Worm (Caenorhabditis elegans): ENCODE results near the gene mxl-3.

The mxl-3 gene

DNA sequence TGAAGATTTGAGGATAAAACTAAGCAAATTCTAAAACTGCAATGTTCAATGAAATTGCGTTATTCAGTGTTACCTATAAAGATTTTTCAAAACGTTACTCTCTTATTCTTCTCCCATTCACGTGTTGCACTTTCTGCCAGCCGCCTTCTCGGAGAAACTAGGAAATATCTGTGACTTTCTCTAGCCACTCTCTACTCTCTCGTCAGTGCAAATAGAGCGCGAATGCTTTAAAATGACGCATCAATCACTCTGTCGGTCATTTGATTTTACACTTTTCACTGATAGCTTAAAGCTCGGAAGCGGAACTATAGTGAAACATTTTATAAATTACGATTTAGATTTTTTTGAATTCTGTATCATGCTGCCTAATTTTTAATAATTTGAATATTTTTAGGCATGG lies 21.7 kb downstream of the mxl-3 start:
- TF ChIP-seq ekl-4 (GFP tag; IDR thresholded peaks at IDR 0.05): 0 out of 2 replicates have a peak, but pooled peaks have one; percentile 13
- no peak for TF ChIP-seq sptf-2 (GFP tag; optimal IDR thresholded peaks at IDR 0.05)
- no peak for TF ChIP-seq hrde-1 (tag; optimal IDR thresholded peaks at IDR 0.05; ENCODE audit: borderline replicate concordance)
- no peak for TF ChIP-seq T07F8.4 (tag; optimal IDR thresholded peaks at IDR 0.05)
- TF ChIP-seq K12H6.12 (tag; optimal IDR thresholded peaks at IDR 0.05): peak; percentile 45
- peak; percentile 45 for TF ChIP-seq lin-40 (tag; optimal IDR thresholded peaks at IDR 0.05)
- 0 out of 2 replicates have a peak, but pooled peaks have one; percentile 32 for TF ChIP-seq K11D2.4 (GFP tag; IDR thresholded peaks at IDR 0.05)
- peak; percentile 36 for TF ChIP-seq unc-62 (GFP tag; optimal IDR thresholded peaks at IDR 0.05)
- peak; percentile 37 for TF ChIP-seq tbp1 (GFP tag; optimal IDR thresholded peaks at IDR 0.05)
- no peak for TF ChIP-seq rec-8 (tag; optimal IDR thresholded peaks at IDR 0.05)
- no peak for TF ChIP-seq snpc-3.4 (tag; optimal IDR thresholded peaks at IDR 0.05)
- no peak for TF ChIP-seq ama-1 (optimal IDR thresholded peaks at IDR 0.05)
- no peak for TF ChIP-seq ama-1 (GFP tag; optimal IDR thresholded peaks at IDR 0.05)
- no peak for TF ChIP-seq aptf-3 (GFP tag; IDR thresholded peaks at IDR 0.05)
- TF ChIP-seq nhr-80 (tag; optimal IDR thresholded peaks at IDR 0.05): peak; percentile 63
- TF ChIP-seq F23B12.7 (tag; optimal IDR thresholded peaks at IDR 0.05; ENCODE audit: insufficient read depth): peak; percentile 18
- TF ChIP-seq attf-5 (GFP tag; optimal IDR thresholded peaks at IDR 0.05): peak; percentile 62
- peak; percentile 54 for TF ChIP-seq somi-1 (GFP tag; optimal IDR thresholded peaks at IDR 0.05)
- TF ChIP-seq nhr-120 (GFP tag; IDR thresholded peaks at IDR 0.05): no peak
- peak; percentile 14 for TF ChIP-seq ceh-27 (GFP tag; optimal IDR thresholded peaks at IDR 0.05)
- 0 out of 2 replicates have a peak, but pooled peaks have one; percentile 23 for TF ChIP-seq dox-1 (GFP tag; IDR thresholded peaks at IDR 0.05)
- TF ChIP-seq cebp-1 (GFP tag; IDR thresholded peaks at IDR 0.05): no peak
- peak; percentile 52 for TF ChIP-seq cebp-1 (tag; optimal IDR thresholded peaks at IDR 0.05)
- peak; percentile 25 for TF ChIP-seq atf-7 (tag; optimal IDR thresholded peaks at IDR 0.05)
- TF ChIP-seq lin-54 (GFP tag; optimal IDR thresholded peaks at IDR 0.05): no peak
- no peak for TF ChIP-seq repo-1 (tag; optimal IDR thresholded peaks at IDR 0.05)
- no peak for TF ChIP-seq Y79H2A.3 (GFP tag; conservative IDR thresholded peaks at IDR 0.05)
- TF ChIP-seq mcd-1 (GFP tag; IDR thresholded peaks at IDR 0.05): peak; percentile 76
- no peak for TF ChIP-seq gei-17 (GFP tag; optimal IDR thresholded peaks at IDR 0.05)
- peak; percentile 67 for TF ChIP-seq hmg-1.2 (GFP tag; IDR thresholded peaks at IDR 0.05)
- peak; percentile 44 for TF ChIP-seq ZK185.1 (tag; optimal IDR thresholded peaks at IDR 0.05; ENCODE audit: poor library complexity, severe bottlenecking)

DNA sequence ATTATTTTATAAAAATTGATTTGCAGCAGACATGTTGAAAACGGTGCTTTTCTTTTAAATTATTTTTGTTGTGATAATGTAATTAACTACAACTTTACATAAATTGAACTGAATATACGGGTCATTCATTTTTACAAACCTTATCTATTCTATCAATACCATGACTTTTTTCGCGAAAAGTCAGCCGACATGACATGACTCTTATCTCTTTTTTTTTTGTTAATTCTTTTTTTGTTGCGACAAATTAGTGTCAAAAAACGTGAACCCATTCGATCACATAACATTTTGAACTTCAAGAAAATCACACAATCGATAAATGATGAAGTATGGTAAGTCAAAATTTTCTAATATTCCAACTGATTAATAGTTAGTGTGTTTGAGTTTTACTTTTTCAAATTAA lies 22.6 kb downstream of the mxl-3 start, which contains the start of gene sir-2.2:
Gene sir-2.2 (plus strand): TSS at position 34 of the 400 bp plus-strand sequence.
- TF ChIP-seq F49E8.2 (tag; optimal IDR thresholded peaks at IDR 0.05; ENCODE audit: insufficient read depth) (no peak), snpc-1.1 (tag; optimal IDR thresholded peaks at IDR 0.05; ENCODE audit: insufficient read depth) (no peak), ceh-91 (GFP tag; IDR thresholded peaks at IDR 0.05) (no peak), sptf-2 (GFP tag; optimal IDR thresholded peaks at IDR 0.05) (no peak), let-607 (tag; optimal IDR thresholded peaks at IDR 0.05) (peak in 1 of 2 experiments; percentile 4), lir-1 (GFP tag; conservative IDR thresholded peaks at IDR 0.05) (no peak), cebp-2 (GFP tag; IDR thresholded peaks at IDR 0.05) (no peak), F22D6.2 (tag; optimal IDR thresholded peaks at IDR 0.05) (no peak), tbp1 (GFP tag; optimal IDR thresholded peaks at IDR 0.05) (peak; percentile 1), pha-4 (tag; optimal IDR thresholded peaks at IDR 0.05) (no peak), C06A6.2 (GFP tag; conservative IDR thresholded peaks at IDR 0.05) (no peak), ztf-18 (tag; optimal IDR thresholded peaks at IDR 0.05) (no peak), F37B4.10 (GFP tag; IDR thresholded peaks at IDR 0.05) (no peak), Y56A3A.18 (GFP tag; IDR thresholded peaks at IDR 0.05) (no peak), aptf-2 (GFP tag; conservative IDR thresholded peaks at IDR 0.05) (no peak), K11D2.4 (GFP tag; IDR thresholded peaks at IDR 0.05) (0 out of 2 replicates have a peak, but pooled peaks have one; percentile 14), nhr-80 (tag; optimal IDR thresholded peaks at IDR 0.05) (peak; percentile 64), chd-7 (tag; optimal IDR thresholded peaks at IDR 0.05) (no peak), lin-26 (GFP tag; IDR thresholded peaks at IDR 0.05) (no peak), C17E4.6 (GFP tag; IDR thresholded peaks at IDR 0.05) (no peak), ztf-22 (GFP tag; optimal IDR thresholded peaks at IDR 0.05) (no peak), ccch-3 (GFP tag; optimal IDR thresholded peaks at IDR 0.05) (no peak)

Measured in whole organism, young adult.